Fruit fly (Drosophila melanogaster) whole organism, prepupa: ENCODE results near the gene dsf.

Experiments
- Blimp-1 ChIP-seq: fragments of 200-800 bp; sonication (Bioruptor generic); optimal IDR thresholded peaks from 3 replicates; lab custom pipeline; 2017; ENCODE audit warnings: missing biosample characterization, missing genetic modification characterization, mild to moderate bottlenecking, moderate library complexity, missing genetic modification reagents
- CG6163 ChIP-seq: fragments of 200-800 bp; sonication (Bioruptor generic); IDR thresholded peaks from 3 replicates; pipeline ENCODE4 v1.3.6; 2022; ENCODE audit warnings: missing biosample characterization, missing genetic modification characterization
- CG6808 ChIP-seq: fragments of 200-800 bp; sonication (Bioruptor generic); optimal IDR thresholded peaks from 3 replicates; lab custom pipeline; 2017; ENCODE audit warnings: missing biosample characterization, missing genetic modification characterization, mild to moderate bottlenecking, moderate library complexity, missing genetic modification reagents
- Eip93F ChIP-seq: fragments of 200-800 bp; sonication (Bioruptor generic); optimal IDR thresholded peaks from 2 replicates; lab custom pipeline; 2016; ENCODE audit warnings: missing biosample characterization, mild to moderate bottlenecking, missing genetic modification characterization
- Sox14 ChIP-seq: fragments of 200-800 bp; sonication (Bioruptor generic); optimal IDR thresholded peaks from 3 replicates; lab custom pipeline; 2016; ENCODE audit warnings: missing biosample characterization, missing genetic modification characterization
- esn ChIP-seq: fragments of 200-800 bp; sonication (Bioruptor generic); optimal IDR thresholded peaks from 2 replicates; lab custom pipeline; 2016; ENCODE audit warnings: missing biosample characterization, mild to moderate bottlenecking, missing genetic modification characterization, moderate library complexity
- topi ChIP-seq: fragments of 200-800 bp; sonication (Bioruptor generic); optimal IDR thresholded peaks from 3 replicates; lab custom pipeline; 2016; ENCODE audit warnings: missing biosample characterization, missing genetic modification characterization
- vri ChIP-seq: fragments of 200-800 bp; sonication (Bioruptor generic); optimal IDR thresholded peaks from 3 replicates; lab custom pipeline; 2016; ENCODE audit warnings: missing biosample characterization, mild to moderate bottlenecking, missing genetic modification characterization

dsf gene

dm6 chr2L:5986940-5987339 lies 61.2 kb downstream of the dsf start:
- TF ChIP-seq vri (GFP tag; lab: Kevin White, UChicago), result peak; percentile 35
- TF ChIP-seq CG6163 (GFP tag; lab: Robert Waterston, UW), result no peak
- no peak for TF ChIP-seq Sox14 (GFP tag; lab: Kevin White, UChicago)

- TF ChIP-seq Blimp-1 (GFP tag; lab: Kevin White, UChicago), result no peak
- no peak for TF ChIP-seq esn
- TF ChIP-seq Eip93F, result no peak
- no peak for TF ChIP-seq topi
- peak; percentile 39 for TF ChIP-seq vri (GFP tag; lab: Kevin White, UChicago)
- no peak for TF ChIP-seq CG6808
Measured at dm6 chr2L:5988115-5989092, 62.7 kb downstream of the dsf start.
